Worm (Caenorhabditis elegans): ENCODE results near the gene F08F8.10.

F08F8.10 gene

ce11 chrIII:7349075-7349474 is 8.1 kb downstream of the F08F8.10 start, which contains the start of gene gos-28:
TSS of gene gos-28 (minus strand) at chrIII:7349175.
- TF ChIP-seq tbx-11 (GFP tag; IDR thresholded peaks at IDR 0.05) (no peak), B0310.2 (tag; optimal IDR thresholded peaks at IDR 0.05) (no peak), scrt-1 (GFP tag; IDR thresholded peaks at IDR 0.05) (no peak), pes-1 (GFP tag; IDR thresholded peaks at IDR 0.05) (no peak), F13C5.2 (tag; optimal IDR thresholded peaks at IDR 0.05) (no peak), ets-7 (tag; optimal IDR thresholded peaks at IDR 0.05) (no peak), aly-1 (tag; optimal IDR thresholded peaks at IDR 0.05) (no peak), tra-4 (tag; optimal IDR thresholded peaks at IDR 0.05) (no peak), tbx-37 (GFP tag; conservative IDR thresholded peaks at IDR 0.05) (no peak), flt-1 (GFP tag; IDR thresholded peaks at IDR 0.05) (no peak), hmbx-1 (tag; optimal IDR thresholded peaks at IDR 0.05) (no peak), ceh-36 (tag; optimal IDR thresholded peaks at IDR 0.05) (no peak), ceh-13 (GFP tag; optimal IDR thresholded peaks at IDR 0.05) (no peak)

- TF ChIP-seq tra-4 (tag; optimal IDR thresholded peaks at IDR 0.05) = no peak
- TF ChIP-seq tbx-37 (GFP tag; conservative IDR thresholded peaks at IDR 0.05) = no peak
- no peak for TF ChIP-seq hnd-1 (tag; optimal IDR thresholded peaks at IDR 0.05)
- no peak for TF ChIP-seq ets-7 (tag; optimal IDR thresholded peaks at IDR 0.05)
- TF ChIP-seq tbx-11 (GFP tag; IDR thresholded peaks at IDR 0.05) = no peak
- no peak for TF ChIP-seq hmbx-1 (tag; optimal IDR thresholded peaks at IDR 0.05)
- no peak for TF ChIP-seq hmg-4 (GFP tag; optimal IDR thresholded peaks at IDR 0.05)
- no peak for TF ChIP-seq sea-1 (GFP tag; conservative IDR thresholded peaks at IDR 0.05)
- TF ChIP-seq aly-1 (tag; optimal IDR thresholded peaks at IDR 0.05) = no peak
- no peak for TF ChIP-seq F13C5.2 (tag; optimal IDR thresholded peaks at IDR 0.05)
- TF ChIP-seq flt-1 (GFP tag; IDR thresholded peaks at IDR 0.05) = no peak
- TF ChIP-seq scrt-1 (GFP tag; IDR thresholded peaks at IDR 0.05) = no peak
- no peak for TF ChIP-seq ama-1 (optimal IDR thresholded peaks at IDR 0.05)
- TF ChIP-seq B0310.2 (tag; optimal IDR thresholded peaks at IDR 0.05) = no peak
- TF ChIP-seq pes-1 (GFP tag; IDR thresholded peaks at IDR 0.05) = no peak
Observed at ce11 chrIII:7347049-7347448, 10.1 kb downstream of the F08F8.10 start, which contains the start of gene F08F8.7. TSS of gene F08F8.7 (minus strand) at chrIII:7347149.

- TF ChIP-seq F13C5.2 (tag; optimal IDR thresholded peaks at IDR 0.05) (no peak), hmg-4 (GFP tag; optimal IDR thresholded peaks at IDR 0.05) (no peak), flt-1 (GFP tag; IDR thresholded peaks at IDR 0.05) (no peak), ceh-13 (GFP tag; optimal IDR thresholded peaks at IDR 0.05) (no peak), ceh-36 (tag; optimal IDR thresholded peaks at IDR 0.05) (no peak), tbx-37 (GFP tag; conservative IDR thresholded peaks at IDR 0.05) (no peak), tra-4 (tag; optimal IDR thresholded peaks at IDR 0.05) (no peak), hnd-1 (tag; optimal IDR thresholded peaks at IDR 0.05) (no peak), ama-1 (optimal IDR thresholded peaks at IDR 0.05) (no peak), scrt-1 (GFP tag; IDR thresholded peaks at IDR 0.05) (no peak), sea-1 (GFP tag; conservative IDR thresholded peaks at IDR 0.05) (no peak)
Observed at ce11 chrIII:7343389-7343788, 13.8 kb downstream of the F08F8.10 start, which contains the start of gene F08F8.6. TSS of gene F08F8.6 (plus strand) at chrIII:7343689.

ce11 chrIII:7339138-7339537 is 18.1 kb downstream of the F08F8.10 start:
- TF ChIP-seq tra-4 (tag; optimal IDR thresholded peaks at IDR 0.05) (no peak), hmbx-1 (tag; optimal IDR thresholded peaks at IDR 0.05) (no peak), ceh-13 (GFP tag; optimal IDR thresholded peaks at IDR 0.05) (no peak)

ce11 chrIII:7338693-7339092 is 18.5 kb downstream of the F08F8.10 start, which contains the start of gene kap-1:
TSS of gene kap-1 (plus strand) at chrIII:7338835.
- TF ChIP-seq aly-1 (tag; optimal IDR thresholded peaks at IDR 0.05) = no peak
- TF ChIP-seq tbx-11 (GFP tag; IDR thresholded peaks at IDR 0.05) = no peak
- no peak for TF ChIP-seq flt-1 (GFP tag; IDR thresholded peaks at IDR 0.05)
- TF ChIP-seq hmbx-1 (tag; optimal IDR thresholded peaks at IDR 0.05) = no peak
- no peak for TF ChIP-seq ama-1 (optimal IDR thresholded peaks at IDR 0.05)
- no peak for TF ChIP-seq B0310.2 (tag; optimal IDR thresholded peaks at IDR 0.05)
- no peak for TF ChIP-seq pes-1 (GFP tag; IDR thresholded peaks at IDR 0.05)
- TF ChIP-seq hnd-1 (tag; optimal IDR thresholded peaks at IDR 0.05) = no peak
- no peak for TF ChIP-seq F13C5.2 (tag; optimal IDR thresholded peaks at IDR 0.05)
- TF ChIP-seq ets-7 (tag; optimal IDR thresholded peaks at IDR 0.05) = no peak
- TF ChIP-seq hmg-4 (GFP tag; optimal IDR thresholded peaks at IDR 0.05) = no peak
- no peak for TF ChIP-seq scrt-1 (GFP tag; IDR thresholded peaks at IDR 0.05)
- TF ChIP-seq tra-4 (tag; optimal IDR thresholded peaks at IDR 0.05) = no peak
- TF ChIP-seq tbx-37 (GFP tag; conservative IDR thresholded peaks at IDR 0.05) = no peak
- no peak for TF ChIP-seq sea-1 (GFP tag; conservative IDR thresholded peaks at IDR 0.05)
- TF ChIP-seq ceh-36 (tag; optimal IDR thresholded peaks at IDR 0.05) = no peak
- no peak for TF ChIP-seq ceh-13 (GFP tag; optimal IDR thresholded peaks at IDR 0.05)

- TF ChIP-seq tbx-11 (GFP tag; IDR thresholded peaks at IDR 0.05) (0 out of 2 replicates have a peak, but pooled peaks have one; percentile 10), sea-1 (GFP tag; conservative IDR thresholded peaks at IDR 0.05) (no peak)
Observed at ce11 chrIII:7338009-7338408, 19.2 kb downstream of the F08F8.10 start.

- TF ChIP-seq hmg-4 (GFP tag; optimal IDR thresholded peaks at IDR 0.05) = peak; percentile 10
- TF ChIP-seq ceh-36 (tag; optimal IDR thresholded peaks at IDR 0.05) = no peak
- no peak for TF ChIP-seq flt-1 (GFP tag; IDR thresholded peaks at IDR 0.05)
Observed at ce11 chrIII:7336214-7336613, 21.0 kb downstream of the F08F8.10 start, which contains the start of gene gsp-2. TSS of gene gsp-2 (plus strand) at chrIII:7336587.

- TF ChIP-seq hmg-4 (GFP tag; optimal IDR thresholded peaks at IDR 0.05) (peak; percentile 40), F13C5.2 (tag; optimal IDR thresholded peaks at IDR 0.05) (peak; percentile 25), tbx-37 (GFP tag; conservative IDR thresholded peaks at IDR 0.05) (no peak)
Observed at ce11 chrIII:7335220-7335619, 22.0 kb downstream of the F08F8.10 start, which contains the start of gene F56C9.10. TSS of gene F56C9.10 (minus strand) at chrIII:7335316.
